Fruit fly (Drosophila melanogaster) whole organism, embryonic: ENCODE measurements around the gene CG44837.
A peak's percentile ranks its signal among the peaks of the same experiment; 100 is the strongest.

Experiments used
- Ada2b ChIP-seq: fragments of 200-800 bp; sonication (Bioruptor generic); IDR thresholded peaks from 2 replicates; pipeline ENCODE4 v1.3.6; 2022; ENCODE audit warnings: missing biosample characterization, missing genetic modification characterization
- Bgb ChIP-seq: fragments of 200-800 bp; sonication (Bioruptor generic); IDR thresholded peaks from 2 replicates; pipeline ENCODE4 v1.3.6; 2022; ENCODE audit warnings: missing biosample characterization, missing genetic modification characterization; ENCODE audit not compliant: partially characterized antibody
- CG2202 ChIP-seq: fragments of 200-800 bp; sonication (Bioruptor generic); optimal IDR thresholded peaks from 2 replicates; lab custom pipeline; 2018; ENCODE audit warnings: missing biosample characterization, mild to moderate bottlenecking, missing genetic modification characterization
- CG6654 ChIP-seq: fragments of 200-800 bp; sonication (Bioruptor generic); optimal IDR thresholded peaks from 2 replicates; lab custom pipeline; 2017; ENCODE audit warnings: missing biosample characterization, mild to moderate bottlenecking, missing genetic modification characterization
- HLHmδ ChIP-seq: fragments of 200-800 bp; sonication (Bioruptor generic); optimal IDR thresholded peaks from 2 replicates; lab custom pipeline; 2018; ENCODE audit warnings: missing biosample characterization, mild to moderate bottlenecking, missing genetic modification characterization, moderate library complexity
- Max ChIP-seq: fragments of 200-800 bp; sonication (Bioruptor generic); optimal IDR thresholded peaks from 2 replicates; lab custom pipeline; 2016; ENCODE audit warnings: missing biosample characterization, mild to moderate bottlenecking, missing genetic modification characterization
- ham ChIP-seq: fragments of 200-800 bp; sonication (Bioruptor generic); IDR thresholded peaks from 2 replicates; pipeline ENCODE4 v1.3.6; 2022; ENCODE audit warnings: missing biosample characterization, missing genetic modification characterization
- sqz ChIP-seq: fragments of 200-800 bp; sonication (Bioruptor generic); optimal IDR thresholded peaks from 3 replicates; lab custom pipeline; 2018; ENCODE audit warnings: missing biosample characterization, mild to moderate bottlenecking, missing genetic modification characterization

dm6 chr3L:11815220-11815797 lies 123.4 kb downstream of the CG44837 start, which contains the start of gene CG14130:
- TF ChIP-seq HLHmδ (GFP tag; lab: Kevin White, UChicago) (no peak), Bgb (GFP tag; lab: Robert Waterston, UW) (peak; percentile 95), ham (no peak), Max (GFP tag; lab: Kevin White, UChicago) (no peak), CG2202 (no peak), sqz (no peak), Ada2b (no peak), CG6654 (GFP tag; lab: Kevin White, UChicago) (no peak)
